Fruit fly (Drosophila melanogaster) whole organism, embryonic: ENCODE results near the gene pr.

Source experiments
- B-H2 ChIP-seq: fragments of 200-800 bp; sonication (Bioruptor generic); optimal IDR thresholded peaks from 2 replicates; lab custom pipeline; 2018; ENCODE audit warnings: missing biosample characterization, mild to moderate bottlenecking, missing genetic modification characterization
- CG10209 ChIP-seq: fragments of 200-800 bp; sonication (Bioruptor generic); optimal IDR thresholded peaks from 3 replicates; lab custom pipeline; 2017; ENCODE audit warnings: missing biosample characterization, mild to moderate bottlenecking, missing genetic modification characterization, missing genetic modification reagents
- CG12155 ChIP-seq: fragments of 200-800 bp; sonication (Bioruptor generic); optimal IDR thresholded peaks from 3 replicates; lab custom pipeline; 2016; ENCODE audit warnings: missing biosample characterization, missing genetic modification characterization
- CG15269 ChIP-seq: fragments of 200-800 bp; sonication (Bioruptor generic); optimal IDR thresholded peaks from 2 replicates; lab custom pipeline; 2018; ENCODE audit warnings: missing biosample characterization, mild to moderate bottlenecking, missing genetic modification characterization, moderate library complexity
- CG15479 ChIP-seq: fragments of 200-800 bp; sonication (Bioruptor generic); optimal IDR thresholded peaks from 3 replicates; lab custom pipeline; 2019; ENCODE audit warnings: missing biosample characterization, mild to moderate bottlenecking, missing genetic modification characterization, moderate library complexity
- CG16863 ChIP-seq: fragments of 200-800 bp; sonication (Bioruptor generic); optimal IDR thresholded peaks from 3 replicates; lab custom pipeline; 2016; ENCODE audit warnings: missing biosample characterization, missing genetic modification characterization
- CG17186 ChIP-seq: fragments of 200-800 bp; sonication (Bioruptor generic); optimal IDR thresholded peaks from 3 replicates; lab custom pipeline; 2017; ENCODE audit warnings: missing biosample characterization, missing genetic modification reagents, missing genetic modification characterization
- CG17568 ChIP-seq: fragments of 200-800 bp; sonication (Bioruptor generic); optimal IDR thresholded peaks from 2 replicates; lab custom pipeline; 2018; ENCODE audit warnings: missing biosample characterization, mild to moderate bottlenecking, missing genetic modification characterization, moderate library complexity
- CG17802 ChIP-seq: fragments of 200-800 bp; sonication (Bioruptor generic); optimal IDR thresholded peaks from 2 replicates; lab custom pipeline; 2018; ENCODE audit warnings: missing biosample characterization, mild to moderate bottlenecking, missing genetic modification characterization, moderate library complexity
- CG2678 ChIP-seq: fragments of 200-800 bp; sonication (Bioruptor generic); optimal IDR thresholded peaks from 3 replicates; lab custom pipeline; 2019; ENCODE audit warnings: missing biosample characterization, mild to moderate bottlenecking, missing genetic modification characterization, moderate library complexity
- CG31365 ChIP-seq: fragments of 200-800 bp; sonication (Bioruptor generic); optimal IDR thresholded peaks from 2 replicates; lab custom pipeline; 2018; ENCODE audit warnings: missing biosample characterization, mild to moderate bottlenecking, missing genetic modification characterization
- CG33213 ChIP-seq: fragments of 200-800 bp; sonication (Bioruptor generic); optimal IDR thresholded peaks from 3 replicates; lab custom pipeline; 2016; ENCODE audit warnings: missing biosample characterization, missing genetic modification characterization
- CG34422 ChIP-seq: fragments of 200-800 bp; sonication (Bioruptor generic); IDR thresholded peaks from 3 replicates; pipeline ENCODE4 v1.3.6; 2022; ENCODE audit warnings: missing biosample characterization, missing genetic modification characterization
- CG4404 ChIP-seq: fragments of 200-800 bp; sonication (Bioruptor generic); IDR thresholded peaks from 2 replicates; pipeline ENCODE4 v1.3.6; 2022; ENCODE audit warnings: missing biosample characterization, missing genetic modification characterization
- CG6654 ChIP-seq: fragments of 200-800 bp; sonication (Bioruptor generic); optimal IDR thresholded peaks from 2 replicates; lab custom pipeline; 2017; ENCODE audit warnings: missing biosample characterization, mild to moderate bottlenecking, missing genetic modification characterization
- CG7556 ChIP-seq: fragments of 200-800 bp; sonication (Bioruptor generic); optimal IDR thresholded peaks from 2 replicates; lab custom pipeline; 2017; ENCODE audit warnings: missing biosample characterization, mild to moderate bottlenecking, missing genetic modification characterization
- CG7786 ChIP-seq: fragments of 200-800 bp; sonication (Bioruptor generic); optimal IDR thresholded peaks from 2 replicates; lab custom pipeline; 2016; ENCODE audit warnings: missing biosample characterization, missing genetic modification characterization
- CG7839 ChIP-seq: fragments of 200-800 bp; sonication (Bioruptor generic); optimal IDR thresholded peaks from 3 replicates; lab custom pipeline; 2018; ENCODE audit warnings: missing biosample characterization, mild to moderate bottlenecking, missing genetic modification characterization, moderate library complexity
- D19B ChIP-seq: fragments of 200-800 bp; sonication (Bioruptor generic); optimal IDR thresholded peaks from 2 replicates; lab custom pipeline; 2017; ENCODE audit warnings: missing biosample characterization, mild to moderate bottlenecking, missing genetic modification characterization
- Deaf1 ChIP-seq: fragments of 200-800 bp; optimal IDR thresholded peaks from 3 replicates; lab custom pipeline; 2019; ENCODE audit warnings: missing biosample characterization, mild to moderate bottlenecking, missing genetic modification characterization, moderate library complexity
- HLHmδ ChIP-seq: fragments of 200-800 bp; sonication (Bioruptor generic); optimal IDR thresholded peaks from 2 replicates; lab custom pipeline; 2018; ENCODE audit warnings: missing biosample characterization, mild to moderate bottlenecking, missing genetic modification characterization, moderate library complexity
- Myb ChIP-seq: fragments of 200-800 bp; sonication (Bioruptor generic); optimal IDR thresholded peaks from 2 replicates; lab custom pipeline; 2016; ENCODE audit warnings: missing biosample characterization, missing genetic modification characterization
- Opbp ChIP-seq: fragments of 200-800 bp; sonication (Bioruptor generic); IDR thresholded peaks from 3 replicates; pipeline ENCODE4 v1.3.6; 2022; ENCODE audit warnings: missing biosample characterization, missing genetic modification characterization; ENCODE audit not compliant: partially characterized antibody
- Pdp1 ChIP-seq, 2 experiments: fragments of 200-800 bp; sonication (Bioruptor generic); optimal IDR thresholded peaks; 3 replicates each; lab custom pipeline; 2016; ENCODE audit warnings: missing biosample characterization in 2 of 2, missing genetic modification characterization in 2 of 2, mild to moderate bottlenecking in 1 of 2, moderate library complexity in 1 of 2
- Poxn ChIP-seq: fragments of 200-800 bp; sonication (Bioruptor generic); IDR thresholded peaks from 2 replicates; pipeline ENCODE4 v1.3.6; 2022; ENCODE audit warnings: missing biosample characterization, missing genetic modification characterization
- Rx ChIP-seq: fragments of 200-800 bp; sonication (Bioruptor generic); IDR thresholded peaks from 2 replicates; pipeline ENCODE4 v1.3.6; 2022; ENCODE audit warnings: missing biosample characterization, missing genetic modification characterization
- Six4 ChIP-seq: fragments of 200-800 bp; sonication (Bioruptor generic); optimal IDR thresholded peaks from 2 replicates; lab custom pipeline; 2016; ENCODE audit warnings: missing biosample characterization, missing genetic modification characterization
- YL-1 ChIP-seq: fragments of 200-800 bp; sonication (Bioruptor generic); optimal IDR thresholded peaks from 3 replicates; lab custom pipeline; 2017; ENCODE audit warnings: missing biosample characterization, mild to moderate bottlenecking, missing genetic modification characterization
- btn ChIP-seq: fragments of 200-800 bp; sonication (Bioruptor generic); optimal IDR thresholded peaks from 2 replicates; lab custom pipeline; 2016; ENCODE audit warnings: missing biosample characterization, missing genetic modification characterization
- chinmo ChIP-seq: fragments of 200-800 bp; sonication (Bioruptor generic); IDR thresholded peaks from 4 replicates; pipeline ENCODE4 v1.3.6; 2022; ENCODE audit warnings: missing biosample characterization, missing genetic modification characterization; ENCODE audit not compliant: partially characterized antibody
- dm ChIP-seq: fragments of 200-800 bp; sonication (Bioruptor generic); optimal IDR thresholded peaks from 3 replicates; lab custom pipeline; 2016; ENCODE audit warnings: missing biosample characterization, missing genetic modification characterization
- dmrt11E ChIP-seq: fragments of 200-800 bp; sonication (Bioruptor generic); optimal IDR thresholded peaks from 3 replicates; lab custom pipeline; 2018; ENCODE audit warnings: missing biosample characterization, mild to moderate bottlenecking, missing genetic modification characterization, moderate library complexity
- dpn ChIP-seq, 2 experiments: fragments of 200-800 bp; sonication (Bioruptor generic); optimal IDR thresholded peaks; 3 replicates each; lab custom pipeline; 2016; ENCODE audit warnings: missing biosample characterization in 2 of 2, missing genetic modification characterization in 2 of 2
- dysf ChIP-seq: fragments of 200-800 bp; sonication (Bioruptor generic); IDR thresholded peaks from 3 replicates; pipeline ENCODE4 v1.3.6; 2022; ENCODE audit warnings: missing biosample characterization, missing genetic modification characterization
- emc ChIP-seq: fragments of 200-800 bp; sonication (Bioruptor generic); optimal IDR thresholded peaks from 2 replicates; lab custom pipeline; 2016; ENCODE audit warnings: missing biosample characterization, missing genetic modification characterization
- esg ChIP-seq: fragments of 200-800 bp; sonication (Bioruptor generic); conservative IDR thresholded peaks from 2 replicates; pipeline ENCODE4 v1.3.6; 2022; ENCODE audit warnings: missing biosample characterization, missing genetic modification characterization
- gem ChIP-seq: fragments of 200-800 bp; sonication (Bioruptor generic); optimal IDR thresholded peaks from 2 replicates; lab custom pipeline; 2019; ENCODE audit warnings: missing biosample characterization, mild to moderate bottlenecking, missing genetic modification characterization, moderate library complexity
- gfzf ChIP-seq: fragments of 200-800 bp; sonication (Bioruptor generic); optimal IDR thresholded peaks from 2 replicates; lab custom pipeline; 2016; ENCODE audit warnings: missing biosample characterization, mild to moderate bottlenecking, missing genetic modification characterization, moderate library complexity
- jumu ChIP-seq: fragments of 200-800 bp; sonication (Bioruptor generic); optimal IDR thresholded peaks from 3 replicates; lab custom pipeline; 2016; ENCODE audit warnings: missing biosample characterization, missing genetic modification characterization
- lbe ChIP-seq: fragments of 200-800 bp; sonication (Bioruptor generic); optimal IDR thresholded peaks from 2 replicates; lab custom pipeline; 2016; ENCODE audit warnings: missing biosample characterization, mild to moderate bottlenecking, missing genetic modification characterization
- pb ChIP-seq: fragments of 200-800 bp; sonication (Bioruptor generic); optimal IDR thresholded peaks from 3 replicates; lab custom pipeline; 2016; ENCODE audit warnings: missing biosample characterization, missing genetic modification characterization
- pum ChIP-seq: fragments of 200-800 bp; sonication (Bioruptor generic); optimal IDR thresholded peaks from 2 replicates; lab custom pipeline; 2016; ENCODE audit warnings: missing biosample characterization, missing genetic modification characterization
- repo ChIP-seq: fragments of 200-800 bp; sonication (Bioruptor generic); optimal IDR thresholded peaks from 2 replicates; lab custom pipeline; 2016; ENCODE audit warnings: missing biosample characterization, missing genetic modification characterization
- sc ChIP-seq, 3 experiments: fragments of >200 bp in 2 of 3; fragments of 200-800 bp in 1 of 3; sonication (Bioruptor generic) in 1 of 3; optimal IDR thresholded peaks; 2 replicates in 2 of 3; 3 replicates in 1 of 3; lab custom pipeline; 2017; ENCODE audit warnings: mild to moderate bottlenecking in 1 of 3, missing biosample characterization in 1 of 3, missing genetic modification characterization in 1 of 3, missing genetic modification reagents in 1 of 3
- scrt ChIP-seq: fragments of 200-800 bp; sonication (Bioruptor generic); optimal IDR thresholded peaks from 2 replicates; lab custom pipeline; 2018; ENCODE audit warnings: missing biosample characterization, mild to moderate bottlenecking, missing genetic modification characterization, moderate library complexity
- slou ChIP-seq: fragments of 200-800 bp; sonication (Bioruptor generic); optimal IDR thresholded peaks from 3 replicates; lab custom pipeline; 2016; ENCODE audit warnings: missing biosample characterization, missing genetic modification characterization
- sqz ChIP-seq: fragments of 200-800 bp; sonication (Bioruptor generic); optimal IDR thresholded peaks from 3 replicates; lab custom pipeline; 2018; ENCODE audit warnings: missing biosample characterization, mild to moderate bottlenecking, missing genetic modification characterization
- stwl ChIP-seq: fragments of 200-800 bp; sonication (Bioruptor generic); optimal IDR thresholded peaks from 3 replicates; lab custom pipeline; 2018; ENCODE audit warnings: missing biosample characterization, mild to moderate bottlenecking, missing genetic modification characterization, moderate library complexity
- tx ChIP-seq: fragments of 200-800 bp; sonication (Bioruptor generic); optimal IDR thresholded peaks from 2 replicates; lab custom pipeline; 2016; ENCODE audit warnings: missing biosample characterization, missing genetic modification characterization
- unc-4 ChIP-seq: fragments of 200-800 bp; sonication (Bioruptor generic); IDR thresholded peaks from 2 replicates; pipeline ENCODE4 v1.3.6; 2022; ENCODE audit warnings: missing biosample characterization, missing genetic modification characterization; ENCODE audit not compliant: partially characterized antibody

The pr gene

dm6 chr2L:20027382-20027919 lies 47.8 kb downstream of the pr start, which contains the start of gene sNPF (continued):
- no peak for TF ChIP-seq sqz (GFP tag; lab: Kevin White, UChicago)
- TF ChIP-seq stwl (tag; lab: Kevin White, UChicago) = no peak
- TF ChIP-seq sc (optimal IDR thresholded peaks at IDR 0.05; lab: Kevin White, UChicago) = no peak
- peak; percentile 5 for TF ChIP-seq sc (GFP tag; optimal IDR thresholded peaks at IDR 0.05; lab: Kevin White, UChicago)
- peak; percentile 39 for TF ChIP-seq CG16863
- peak; percentile 61 for TF ChIP-seq CG15269 (tag; lab: Kevin White, UChicago)
- TF ChIP-seq pum (GFP tag; lab: Kevin White, UChicago) = peak; percentile 1
- TF ChIP-seq Deaf1 (tag; lab: Kevin White, UChicago) = peak; percentile 94
- TF ChIP-seq slou (GFP tag; lab: Kevin White, UChicago) = peak; percentile 25
- peak; percentile 22 for TF ChIP-seq repo (GFP tag; lab: Kevin White, UChicago)
- TF ChIP-seq dmrt11E (tag; lab: Kevin White, UChicago) = no peak
- TF ChIP-seq CG17802 = no peak
- TF ChIP-seq HLHmδ (GFP tag; lab: Kevin White, UChicago) = no peak
- peak; percentile 32 for TF ChIP-seq emc
- no peak for TF ChIP-seq lbe (GFP tag; lab: Kevin White, UChicago)
- no peak for TF ChIP-seq CG17568
- no peak for TF ChIP-seq YL-1
- TF ChIP-seq gfzf = no peak
- TF ChIP-seq esg = no peak
- TF ChIP-seq btn (GFP tag; lab: Kevin White, UChicago) = no peak
- TF ChIP-seq CG6654 = no peak
- TF ChIP-seq CG31365 (tag; lab: Kevin White, UChicago) = no peak
- peak; percentile 37 for TF ChIP-seq pb (GFP tag; lab: Kevin White, UChicago)
- TF ChIP-seq tx (GFP tag; lab: Kevin White, UChicago) = peak; percentile 58
- TF ChIP-seq CG15479 (GFP tag; lab: Kevin White, UChicago) = no peak
- TF ChIP-seq CG4404 = no peak
- TF ChIP-seq CG17186 (GFP tag; lab: Kevin White, UChicago) = no peak
- no peak for TF ChIP-seq unc-4 (GFP tag; lab: Robert Waterston, UW)
- TF ChIP-seq gem = peak; percentile 68
- peak; percentile 98 for TF ChIP-seq scrt
- TF ChIP-seq jumu (GFP tag; lab: Kevin White, UChicago) = peak; percentile 45
- peak; percentile 80 for TF ChIP-seq CG7786
- peak in 1 of 2 experiments; percentile 41 for TF ChIP-seq Pdp1 (GFP tag; optimal IDR thresholded peaks at IDR 0.05; lab: Kevin White, UChicago)
- TF ChIP-seq CG10209 (GFP tag; lab: Kevin White, UChicago) = peak; percentile 71
- peak; percentile 46 for TF ChIP-seq CG12155 (GFP tag; lab: Kevin White, UChicago)
- peak; percentile 55 for TF ChIP-seq D19B (GFP tag; lab: Kevin White, UChicago)
- no peak for TF ChIP-seq CG34422 (GFP tag; lab: Robert Waterston, UW)
- TF ChIP-seq dm = no peak
- peak; percentile 85 for TF ChIP-seq CG7556
- TF ChIP-seq CG2678 (tag; lab: Kevin White, UChicago) = no peak
- no peak for TF ChIP-seq CG33213 (GFP tag; lab: Kevin White, UChicago)
- no peak for TF ChIP-seq Poxn (GFP tag; lab: Robert Waterston, UW)
- TF ChIP-seq dpn (GFP tag; optimal IDR thresholded peaks at IDR 0.05; lab: Kevin White, UChicago) = peak; percentile 47 to 50
- no peak for TF ChIP-seq Rx (GFP tag; lab: Robert Waterston, UW)
- TF ChIP-seq chinmo (GFP tag; lab: Robert Waterston, UW) = no peak
- peak; percentile 71 for TF ChIP-seq CG7839 (tag; lab: Kevin White, UChicago)
- peak; percentile 8 for TF ChIP-seq B-H2
- TF ChIP-seq Six4 (GFP tag; lab: Kevin White, UChicago) = peak; percentile 13
- peak; percentile 69 for TF ChIP-seq dysf
- TF ChIP-seq Opbp (GFP tag; lab: Robert Waterston, UW) = no peak
- TF ChIP-seq Myb = peak; percentile 60
